Fruit fly (Drosophila melanogaster): ENCODE measurements around the gene CG42831.
A peak's percentile ranks its signal among the peaks of the same experiment; 100 is the strongest.

The CG42831 gene

DNA sequence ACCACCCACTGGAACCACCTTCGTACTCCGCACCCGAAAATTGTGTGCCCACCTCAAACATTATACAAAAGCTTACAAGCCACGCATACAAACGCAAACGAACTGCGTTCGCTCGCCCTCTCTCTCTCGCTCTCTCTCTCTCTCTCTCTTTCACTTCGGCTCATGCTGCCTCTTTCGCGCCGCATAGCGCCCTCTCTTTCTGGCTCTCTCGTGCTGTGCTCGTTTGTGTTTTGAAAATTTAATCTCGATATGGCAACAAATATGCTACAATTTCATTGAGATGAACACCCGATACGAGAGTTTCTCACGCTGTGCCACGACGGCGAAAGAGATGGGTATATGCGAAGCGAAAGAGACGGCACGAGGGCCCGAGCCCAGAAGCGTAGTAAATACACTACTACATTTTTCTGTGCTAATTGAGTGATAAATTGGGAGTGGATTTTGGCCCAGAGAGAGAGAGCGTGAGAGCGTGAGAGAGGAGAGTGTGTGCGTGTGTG is 42.0 kb downstream of the CG42831 start (continued):
- TF ChIP-seq CHES-1-like (GFP tag; optimal IDR thresholded peaks at IDR 0.05) (peak; percentile 71), Mad (GFP tag; optimal IDR thresholded peaks at IDR 0.05) (no peak), trh (GFP tag; optimal IDR thresholded peaks at IDR 0.05) (no peak), CG17802 (tag; optimal IDR thresholded peaks at IDR 0.05) (no peak), amos (GFP tag; IDR thresholded peaks at IDR 0.05; ENCODE audit: partially characterized antibody) (peak; percentile 24; the same call in 1 of the 2 replicates), CG34224 (GFP tag; IDR thresholded peaks at IDR 0.05; ENCODE audit: partially characterized antibody) (no peak; the same call in 2 of the 3 replicates), Sry-δ (GFP tag; optimal IDR thresholded peaks at IDR 0.05) (peak; percentile 22), croc (GFP tag; conservative IDR thresholded peaks at IDR 0.05) (no peak), CG10321 (GFP tag; IDR thresholded peaks at IDR 0.05) (peak; percentile 95), sob (GFP tag; IDR thresholded peaks at IDR 0.05) (peak; percentile 57; the same call in 1 of the 2 replicates), Hey (tag; optimal IDR thresholded peaks at IDR 0.05) (peak; percentile 73), NC2β (GFP tag; optimal IDR thresholded peaks at IDR 0.05) (peak; percentile 65), bbx (GFP tag; IDR thresholded peaks at IDR 0.05; ENCODE audit: partially characterized antibody) (peak; percentile 23), Fer1 (GFP tag; optimal IDR thresholded peaks at IDR 0.05) (peak; percentile 69), CG8478 (optimal IDR thresholded peaks at IDR 0.05) (peak; percentile 99), Scr (GFP tag; IDR thresholded peaks at IDR 0.05; ENCODE audit: partially characterized antibody) (peak; percentile 46; the same call in 1 of the 2 replicates), zf30C (GFP tag; optimal IDR thresholded peaks at IDR 0.05) (peak; percentile 48), CG6254 (GFP tag; optimal IDR thresholded peaks at IDR 0.05) (peak; percentile 63), NK7.1 (GFP tag; optimal IDR thresholded peaks at IDR 0.05) (no peak), CG8924 (tag; optimal IDR thresholded peaks at IDR 0.05) (peak; percentile 75), CG7987 (GFP tag; optimal IDR thresholded peaks at IDR 0.05) (peak; percentile 73), stc (GFP tag; IDR thresholded peaks at IDR 0.05) (peak; percentile 10; the same call in 1 of the 2 replicates), CG17328 (GFP tag; IDR thresholded peaks at IDR 0.05) (peak; percentile 45; the same call in 1 of the 2 replicates), CG13424 (tag; optimal IDR thresholded peaks at IDR 0.05) (peak; percentile 15), rib (GFP tag; IDR thresholded peaks at IDR 0.05) (peak; percentile 77), seq (GFP tag; IDR thresholded peaks at IDR 0.05) (peak; percentile 55; the same call in 1 of the 2 replicates), lola (GFP tag; optimal IDR thresholded peaks at IDR 0.05) (no peak), klu (GFP tag; IDR thresholded peaks at IDR 0.05) (no peak), Atf-2 (GFP tag; optimal IDR thresholded peaks at IDR 0.05) (no peak), run (tag; optimal IDR thresholded peaks at IDR 0.05) (peak; percentile 40), CG8765 (GFP tag; IDR thresholded peaks at IDR 0.05) (peak; percentile 56; the same call in 1 of the 2 replicates), ranshi (GFP tag; IDR thresholded peaks at IDR 0.05) (peak; percentile 19; the same call in 1 of the 2 replicates), CG6272 (GFP tag; IDR thresholded peaks at IDR 0.05) (no peak), Hsf (GFP tag; optimal IDR thresholded peaks at IDR 0.05) (no peak), BEAF-32 (GFP tag; optimal IDR thresholded peaks at IDR 0.05) (peak; percentile 2), phol (tag; optimal IDR thresholded peaks at IDR 0.05) (no peak), HmgZ (tag; optimal IDR thresholded peaks at IDR 0.05) (peak; percentile 84), inv (GFP tag; IDR thresholded peaks at IDR 0.05; ENCODE audit: partially characterized antibody) (no peak), Myb (GFP tag; optimal IDR thresholded peaks at IDR 0.05) (peak; percentile 27), Side (GFP tag; optimal IDR thresholded peaks at IDR 0.05) (peak; percentile 50), Adf1 (GFP tag; IDR thresholded peaks at IDR 0.05) (peak; percentile 86), hkb (optimal IDR thresholded peaks at IDR 0.05) (no peak), hkb (GFP tag; IDR thresholded peaks at IDR 0.05) (peak; percentile 56), CG15696 (tag; optimal IDR thresholded peaks at IDR 0.05) (no peak), scrt (GFP tag; optimal IDR thresholded peaks at IDR 0.05) (peak; percentile 74), slp2 (GFP tag; optimal IDR thresholded peaks at IDR 0.05) (no peak), ham (GFP tag; IDR thresholded peaks at IDR 0.05) (0 out of 2 replicates have a peak, but pooled peaks have one; percentile 27), CG11696 (GFP tag; IDR thresholded peaks at IDR 0.05) (0 out of 2 replicates have a peak, but pooled peaks have one; percentile 5), CG10147 (GFP tag; optimal IDR thresholded peaks at IDR 0.05) (peak; percentile 24), Ets97D (GFP tag; optimal IDR thresholded peaks at IDR 0.05) (peak; percentile 2)

Data from whole organism, embryonic.